Worm (Caenorhabditis elegans) whole organism, L1 larva: Measurements from ENCODE around the gene fkh-9.

Experiments used
- C04F5.9 ChIP-seq: sonication (generic microtip); optimal IDR thresholded peaks from 2 replicates; lab custom pipeline; 2016; ENCODE audit warnings: missing genetic modification characterization, missing compliant biosample characterization
- C16A3.4 ChIP-seq: fragments of 150-350 bp; optimal IDR thresholded peaks from 2 replicates; lab custom pipeline; 2014; ENCODE audit warnings: missing biosample characterization, missing genetic modification characterization
- C34B4.2 ChIP-seq: sonication (generic microtip); optimal IDR thresholded peaks from 2 replicates; lab custom pipeline; 2017; ENCODE audit warnings: mild to moderate bottlenecking, missing genetic modification characterization, missing compliant biosample characterization
- ama-1 ChIP-seq: fragments of 150-350 bp; optimal IDR thresholded peaks from 2 replicates; lab custom pipeline; 2014
- ces-1 ChIP-seq: fragments of 150-350 bp; optimal IDR thresholded peaks from 2 replicates; lab custom pipeline; 2014; ENCODE audit warnings: missing biosample characterization, missing genetic modification reagents, missing genetic modification characterization
- elt-2 ChIP-seq: sonication (generic microtip); optimal IDR thresholded peaks from 2 replicates; lab custom pipeline; 2016; ENCODE audit warnings: missing genetic modification characterization, mild to moderate bottlenecking, inconsistent platforms, missing compliant biosample characterization, missing genetic modification reagents
- nhr-237 ChIP-seq: fragments of 150-350 bp; optimal IDR thresholded peaks from 2 replicates; lab custom pipeline; 2014; ENCODE audit warnings: missing biosample characterization, missing genetic modification characterization
- nhr-28 ChIP-seq: fragments of 150-350 bp; optimal IDR thresholded peaks from 2 replicates; lab custom pipeline; 2014; ENCODE audit warnings: missing biosample characterization, missing genetic modification characterization
- nhr-84 ChIP-seq: sonication (generic microtip); optimal IDR thresholded peaks from 2 replicates; lab custom pipeline; 2017; ENCODE audit warnings: missing biosample characterization, missing genetic modification characterization
- snpc-4 ChIP-seq: fragments of 150-350 bp; optimal IDR thresholded peaks from 2 replicates; lab custom pipeline; 2014; ENCODE audit warnings: missing biosample characterization, missing genetic modification characterization
- sup-37 ChIP-seq: fragments of 200-800 bp; sonication (Bioruptor generic); optimal IDR thresholded peaks from 2 replicates; lab custom pipeline; 2018; ENCODE audit warnings: mild to moderate bottlenecking, missing genetic modification characterization, missing compliant biosample characterization
- tbx-2 ChIP-seq: sonication (generic microtip); optimal IDR thresholded peaks from 2 replicates; lab custom pipeline; 2016; ENCODE audit warnings: missing genetic modification characterization, missing compliant biosample characterization
- unc-62 ChIP-seq: fragments of 150-350 bp; optimal IDR thresholded peaks from 2 replicates; lab custom pipeline; 2014; ENCODE audit warnings: missing biosample characterization, missing genetic modification reagents, missing genetic modification characterization
- ztf-11 ChIP-seq, 2 experiments: sonication (generic microtip); optimal IDR thresholded peaks; 2 replicates each; lab custom pipeline; 2016 to 2017; ENCODE audit warnings: missing genetic modification characterization in 2 of 2, missing biosample characterization in 1 of 2, missing compliant biosample characterization in 1 of 2

DNA sequence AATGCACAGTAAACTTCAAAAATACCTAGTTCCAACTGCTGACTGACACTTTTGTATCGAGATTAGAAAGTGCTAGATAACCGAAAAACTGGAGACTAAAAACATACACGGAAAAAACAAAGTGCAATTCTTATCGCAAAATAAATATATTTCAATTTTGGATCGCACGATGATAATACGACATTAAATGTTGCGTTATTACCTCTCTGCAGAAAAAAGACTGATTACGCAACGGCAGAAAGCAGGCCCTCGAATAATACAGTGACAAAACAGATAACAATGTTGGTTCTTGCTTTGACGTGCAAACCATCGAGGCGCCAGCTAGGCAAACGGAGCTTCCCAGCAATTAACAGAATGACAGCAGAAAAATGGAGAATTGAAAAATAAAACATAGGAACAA lies 2.9 kb downstream of the fkh-9 start:
- TF ChIP-seq C34B4.2 (tag; lab: Kevin White, UChicago) (no peak), ztf-11 (tag; optimal IDR thresholded peaks at IDR 0.05; lab: Kevin White, UChicago) (no peak), unc-62 (GFP tag; lab: Kevin White, UChicago) (no peak), ama-1 (lab: Kevin White, UChicago) (no peak), nhr-28 (tag; lab: Kevin White, UChicago) (no peak), nhr-237 (no peak), C04F5.9 (tag; lab: Kevin White, UChicago) (no peak), C16A3.4 (tag; lab: Kevin White, UChicago) (no peak), sup-37 (GFP tag; lab: Kevin White, UChicago) (no peak), nhr-84 (no peak), tbx-2 (no peak), ces-1 (GFP tag; lab: Kevin White, UChicago) (no peak), elt-2 (tag; lab: Kevin White, UChicago) (peak; percentile 98), snpc-4 (tag; lab: Kevin White, UChicago) (no peak)
